Worm (Caenorhabditis elegans): ENCODE results near the gene K06H7.2.

The K06H7.2 gene

DNA sequence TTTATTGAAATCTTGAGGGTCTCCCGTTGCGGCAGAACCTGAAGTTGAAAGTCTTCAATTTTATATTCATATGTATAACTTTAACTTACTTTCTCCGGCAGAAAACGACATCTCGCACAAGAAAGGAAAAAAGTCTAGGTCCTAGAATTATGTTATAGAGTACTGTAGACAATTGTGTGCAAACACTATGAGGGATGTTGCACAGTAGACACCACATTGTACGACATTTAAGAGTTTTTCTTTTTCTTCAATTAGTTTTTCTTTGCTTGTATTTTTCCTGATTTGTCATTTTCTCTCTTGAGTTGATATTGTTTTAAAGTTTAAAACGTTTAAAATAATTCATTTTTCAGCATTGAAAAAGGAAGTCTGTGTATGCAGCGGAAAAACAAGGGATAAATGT, 8.0 kb upstream of the K06H7.2 start, which contains the start of the genes K06H7.7 and grp-1 (continued):
- TF ChIP-seq zag-1 (tag; optimal IDR thresholded peaks at IDR 0.05) (peak; percentile 11), lin-13 (GFP tag; optimal IDR thresholded peaks at IDR 0.05) (no peak), skn-1 (tag; optimal IDR thresholded peaks at IDR 0.05) (no peak), ceh-16 (tag; optimal IDR thresholded peaks at IDR 0.05) (no peak), lsy-2 (tag; optimal IDR thresholded peaks at IDR 0.05) (peak; percentile 96 to 99), nhr-77 (tag; optimal IDR thresholded peaks at IDR 0.05) (no peak), nhr-21 (tag; optimal IDR thresholded peaks at IDR 0.05) (peak; percentile 13), elt-3 (tag; optimal IDR thresholded peaks at IDR 0.05) (no peak)

DNA sequence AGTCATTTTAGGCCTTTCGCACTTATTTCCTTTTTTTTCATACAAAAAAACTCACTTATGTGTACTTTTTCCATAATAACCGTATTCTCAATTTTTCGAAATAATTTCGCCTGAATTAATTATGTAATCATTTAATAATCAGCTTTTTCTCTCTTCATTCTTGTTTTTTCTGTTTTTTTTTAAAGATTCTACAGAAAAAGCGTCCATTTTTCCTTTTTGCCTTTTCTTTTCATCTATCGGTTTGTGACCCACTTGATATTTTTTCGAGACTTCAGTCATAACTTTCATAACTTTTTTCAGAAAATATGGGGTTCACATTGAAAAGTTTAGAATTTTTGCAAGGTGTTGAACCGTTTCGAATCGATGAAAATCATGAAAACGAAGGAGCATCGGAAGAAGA, 5.1 kb upstream of the K06H7.2 start, which contains the start of gene vms-1:
TSS of gene vms-1 (plus strand) at position 301 of the 400 bp plus-strand sequence.
- TF ChIP-seq ZK546.5 (tag; optimal IDR thresholded peaks at IDR 0.05): no peak
- no peak for TF ChIP-seq crh-2 (tag; optimal IDR thresholded peaks at IDR 0.05)
- no peak for TF ChIP-seq unc-62 (GFP tag; optimal IDR thresholded peaks at IDR 0.05)
- TF ChIP-seq nhr-77 (tag; optimal IDR thresholded peaks at IDR 0.05): no peak
- no peak for TF ChIP-seq elt-1 (tag; optimal IDR thresholded peaks at IDR 0.05)
- TF ChIP-seq alr-1 (tag; optimal IDR thresholded peaks at IDR 0.05): no peak
- no peak for TF ChIP-seq ztf-4 (tag; optimal IDR thresholded peaks at IDR 0.05)
- no peak for TF ChIP-seq mbf-1 (tag; optimal IDR thresholded peaks at IDR 0.05)
- TF ChIP-seq zag-1 (tag; optimal IDR thresholded peaks at IDR 0.05): no peak
- no peak for TF ChIP-seq nhr-237 (tag; optimal IDR thresholded peaks at IDR 0.05)
- TF ChIP-seq F13H6.1 (tag; optimal IDR thresholded peaks at IDR 0.05): no peak
- TF ChIP-seq nhr-12 (tag; optimal IDR thresholded peaks at IDR 0.05): no peak
- TF ChIP-seq sem-4 (tag; optimal IDR thresholded peaks at IDR 0.05): no peak
- no peak for TF ChIP-seq sma-9 (GFP tag; optimal IDR thresholded peaks at IDR 0.05)
- TF ChIP-seq sma-9 (tag; optimal IDR thresholded peaks at IDR 0.05): no peak
- TF ChIP-seq Y55F3AM.14 (GFP tag; optimal IDR thresholded peaks at IDR 0.05): no peak
- TF ChIP-seq nhr-6 (tag; optimal IDR thresholded peaks at IDR 0.05): no peak
- no peak for TF ChIP-seq unc-39 (tag; optimal IDR thresholded peaks at IDR 0.05)

DNA sequence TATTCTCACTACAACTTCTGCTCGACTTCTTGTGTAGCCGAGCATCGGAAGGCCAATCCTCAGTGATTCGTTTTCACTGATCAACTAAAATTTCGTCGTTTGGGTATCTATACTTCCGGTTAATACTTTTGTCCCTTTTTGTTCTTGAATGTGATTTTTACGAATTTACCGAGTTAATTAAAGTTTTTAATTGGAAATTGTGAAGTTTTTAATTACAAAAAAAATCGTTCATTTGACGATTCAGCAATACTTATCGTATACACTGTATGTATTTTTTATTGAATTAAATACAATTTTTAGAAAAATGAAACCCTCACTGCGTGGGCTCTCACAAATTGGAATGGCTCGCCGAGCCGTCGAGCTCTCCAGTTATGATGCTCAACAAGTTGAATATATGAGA, 2.0 kb upstream of the K06H7.2 start, which contains the start of gene idi-1:
TSS of gene idi-1 (plus strand) at position 301 of the 400 bp plus-strand sequence.
- TF ChIP-seq mbf-1 (tag; optimal IDR thresholded peaks at IDR 0.05): no peak
- TF ChIP-seq ceh-82 (tag; optimal IDR thresholded peaks at IDR 0.05): no peak
- TF ChIP-seq nhr-12 (tag; optimal IDR thresholded peaks at IDR 0.05): no peak
- TF ChIP-seq ZK546.5 (tag; optimal IDR thresholded peaks at IDR 0.05): no peak
- TF ChIP-seq unc-62 (GFP tag; optimal IDR thresholded peaks at IDR 0.05): no peak
- TF ChIP-seq elt-3 (tag; optimal IDR thresholded peaks at IDR 0.05): no peak
- no peak for TF ChIP-seq sma-9 (GFP tag; optimal IDR thresholded peaks at IDR 0.05)
- TF ChIP-seq sma-9 (tag; optimal IDR thresholded peaks at IDR 0.05): no peak
- no peak for TF ChIP-seq nhr-25 (tag; optimal IDR thresholded peaks at IDR 0.05)
- no peak for TF ChIP-seq elt-1 (tag; optimal IDR thresholded peaks at IDR 0.05)
- TF ChIP-seq mab-5 (tag; optimal IDR thresholded peaks at IDR 0.05): no peak
- no peak for TF ChIP-seq gmeb-1 (tag; optimal IDR thresholded peaks at IDR 0.05)
- no peak for TF ChIP-seq alr-1 (tag; optimal IDR thresholded peaks at IDR 0.05)

DNA sequence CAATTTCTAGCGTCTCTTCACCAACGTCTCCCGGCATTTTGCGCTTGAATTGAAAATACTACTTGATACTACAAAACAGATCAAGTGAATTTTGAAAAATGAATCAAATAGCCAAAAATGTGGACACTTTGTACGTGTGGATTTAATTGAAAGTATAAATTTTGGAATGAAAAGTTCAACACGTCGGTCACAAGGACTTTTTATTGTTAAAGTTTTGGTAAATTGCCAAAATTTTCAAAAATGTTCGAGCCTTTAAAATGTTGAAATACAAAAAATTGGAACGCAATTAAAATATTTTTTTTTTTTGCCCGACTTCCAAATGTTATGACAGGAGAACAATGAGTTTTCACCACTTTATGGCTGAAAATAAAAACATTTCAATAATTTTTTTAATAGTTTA, 4.7 kb downstream of the K06H7.2 start, which contains the start of gene K06H7.8:
TSS of gene K06H7.8 (minus strand) at position 101 of the 400 bp plus-strand sequence.
- no peak for TF ChIP-seq ceh-82 (tag; optimal IDR thresholded peaks at IDR 0.05)
- no peak for TF ChIP-seq skn-1 (tag; optimal IDR thresholded peaks at IDR 0.05)
- no peak for TF ChIP-seq aly-2 (tag; optimal IDR thresholded peaks at IDR 0.05)

DNA sequence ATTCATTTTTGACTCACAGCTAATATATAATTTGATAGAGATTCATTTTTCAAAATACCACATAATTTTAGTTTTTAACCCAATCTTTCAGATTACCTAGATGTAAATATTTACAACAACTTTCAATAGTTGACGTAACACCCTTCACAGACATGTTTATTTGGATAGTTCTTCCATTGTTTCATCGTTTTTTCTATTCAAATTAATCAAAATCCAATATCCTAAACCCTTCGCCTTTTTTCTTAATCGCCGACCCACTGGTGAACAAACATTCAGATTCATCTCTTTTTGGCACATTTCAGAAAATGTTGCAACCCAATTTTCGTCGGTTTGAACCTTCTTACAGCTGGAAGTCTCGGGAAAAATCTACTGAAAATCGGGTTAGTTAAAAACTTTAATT, 5.6 kb downstream of the K06H7.2 start, which contains the start of gene K06H7.1:
TSS of gene K06H7.1 (plus strand) at position 301 of the 400 bp plus-strand sequence.
- TF ChIP-seq aly-2 (tag; optimal IDR thresholded peaks at IDR 0.05) (no peak), unc-55 (GFP tag; optimal IDR thresholded peaks at IDR 0.05) (no peak), lin-13 (GFP tag; optimal IDR thresholded peaks at IDR 0.05) (no peak), sem-4 (tag; optimal IDR thresholded peaks at IDR 0.05) (no peak), ceh-82 (tag; optimal IDR thresholded peaks at IDR 0.05) (no peak), fos-1 (tag; optimal IDR thresholded peaks at IDR 0.05) (no peak), ztf-4 (tag; optimal IDR thresholded peaks at IDR 0.05) (no peak), lin-11 (tag; optimal IDR thresholded peaks at IDR 0.05) (no peak), ztf-1 (GFP tag; conservative IDR thresholded peaks at IDR 0.05) (no peak), crh-2 (tag; optimal IDR thresholded peaks at IDR 0.05) (no peak), lsy-2 (tag; optimal IDR thresholded peaks at IDR 0.05) (no peak), nhr-237 (tag; optimal IDR thresholded peaks at IDR 0.05) (no peak), Y55F3AM.14 (GFP tag; optimal IDR thresholded peaks at IDR 0.05) (no peak), sma-9 (GFP tag; optimal IDR thresholded peaks at IDR 0.05) (no peak), sma-9 (tag; optimal IDR thresholded peaks at IDR 0.05) (no peak), nhr-77 (tag; optimal IDR thresholded peaks at IDR 0.05) (no peak), nhr-10 (tag; optimal IDR thresholded peaks at IDR 0.05) (no peak), nhr-25 (tag; optimal IDR thresholded peaks at IDR 0.05) (no peak), egl-27 (tag; optimal IDR thresholded peaks at IDR 0.05) (no peak)
